Fruit fly (Drosophila melanogaster) whole organism, embryonic: ENCODE measurements around the gene cv-c.

Source experiments
- Aef1 ChIP-seq: fragments of 200-800 bp; sonication (Bioruptor generic); IDR thresholded peaks from 3 replicates; pipeline ENCODE4 v1.3.6; 2022; ENCODE audit warnings: missing biosample characterization, missing genetic modification characterization
- B-H1 ChIP-seq: fragments of 200-800 bp; sonication (Bioruptor generic); IDR thresholded peaks from 3 replicates; pipeline ENCODE4 v1.3.6; 2022; ENCODE audit warnings: missing biosample characterization, missing genetic modification characterization
- CG10274 ChIP-seq: fragments of 200-800 bp; sonication (Bioruptor generic); optimal IDR thresholded peaks from 3 replicates; lab custom pipeline; 2017; ENCODE audit warnings: missing biosample characterization, mild to moderate bottlenecking, missing genetic modification characterization
- CG10366 ChIP-seq: fragments of 200-800 bp; sonication (Bioruptor generic); IDR thresholded peaks from 2 replicates; pipeline ENCODE4 v1.3.6; 2022; ENCODE audit warnings: missing biosample characterization, missing genetic modification characterization
- CG10543 ChIP-seq: fragments of 200-800 bp; sonication (Bioruptor generic); optimal IDR thresholded peaks from 3 replicates; lab custom pipeline; 2017; ENCODE audit warnings: missing biosample characterization, mild to moderate bottlenecking, missing genetic modification characterization, moderate library complexity
- CG11723 ChIP-seq: fragments of 200-800 bp; sonication (Bioruptor generic); optimal IDR thresholded peaks from 2 replicates; lab custom pipeline; 2017; ENCODE audit warnings: missing biosample characterization, mild to moderate bottlenecking, missing genetic modification characterization
- CG1233 ChIP-seq: fragments of 200-800 bp; sonication (Bioruptor generic); optimal IDR thresholded peaks from 4 replicates; lab custom pipeline; 2018; ENCODE audit warnings: missing biosample characterization, mild to moderate bottlenecking, missing genetic modification characterization
- CG13123 ChIP-seq: fragments of 200-800 bp; sonication (Bioruptor generic); optimal IDR thresholded peaks from 2 replicates; lab custom pipeline; 2016; ENCODE audit warnings: missing biosample characterization, missing genetic modification characterization
- CG14667 ChIP-seq: fragments of 200-800 bp; sonication (Bioruptor generic); IDR thresholded peaks from 2 replicates; pipeline ENCODE4 v1.3.6; 2022; ENCODE audit warnings: missing biosample characterization, missing genetic modification characterization
- CG15479 ChIP-seq: fragments of 200-800 bp; sonication (Bioruptor generic); optimal IDR thresholded peaks from 3 replicates; lab custom pipeline; 2019; ENCODE audit warnings: missing biosample characterization, mild to moderate bottlenecking, missing genetic modification characterization, moderate library complexity
- CG16815 ChIP-seq: fragments of 200-800 bp; sonication (Bioruptor generic); optimal IDR thresholded peaks from 3 replicates; lab custom pipeline; 2017; ENCODE audit warnings: missing biosample characterization, mild to moderate bottlenecking, missing genetic modification characterization
- CG18764 ChIP-seq: fragments of 200-800 bp; sonication (Bioruptor generic); optimal IDR thresholded peaks from 3 replicates; lab custom pipeline; 2016; ENCODE audit warnings: missing biosample characterization, missing genetic modification characterization
- CG2202 ChIP-seq: fragments of 200-800 bp; sonication (Bioruptor generic); optimal IDR thresholded peaks from 2 replicates; lab custom pipeline; 2018; ENCODE audit warnings: missing biosample characterization, mild to moderate bottlenecking, missing genetic modification characterization
- CG2889 ChIP-seq: fragments of 200-800 bp; sonication (Bioruptor generic); IDR thresholded peaks from 3 replicates; pipeline ENCODE4 v1.3.6; 2022; ENCODE audit warnings: missing biosample characterization, missing genetic modification characterization
- CG34224 ChIP-seq: fragments of 200-800 bp; sonication (Bioruptor generic); IDR thresholded peaks from 3 replicates; pipeline ENCODE4 v1.3.6; 2022; ENCODE audit warnings: missing biosample characterization, missing genetic modification characterization; ENCODE audit not compliant: partially characterized antibody
- CG4404 ChIP-seq: fragments of 200-800 bp; sonication (Bioruptor generic); IDR thresholded peaks from 2 replicates; pipeline ENCODE4 v1.3.6; 2022; ENCODE audit warnings: missing biosample characterization, missing genetic modification characterization
- CG5245 ChIP-seq: fragments of 200-800 bp; sonication (Bioruptor generic); optimal IDR thresholded peaks from 3 replicates; lab custom pipeline; 2016; ENCODE audit warnings: missing biosample characterization, missing genetic modification characterization
- CG6175 ChIP-seq: fragments of 200-800 bp; sonication (Bioruptor generic); IDR thresholded peaks from 3 replicates; pipeline ENCODE4 v1.3.6; 2022; ENCODE audit warnings: missing biosample characterization, missing genetic modification characterization
- CG6683 ChIP-seq: fragments of 200-800 bp; sonication (Bioruptor generic); optimal IDR thresholded peaks from 2 replicates; lab custom pipeline; 2017; ENCODE audit warnings: missing biosample characterization, mild to moderate bottlenecking, missing genetic modification characterization, missing genetic modification reagents
- CG8281 ChIP-seq: fragments of 200-800 bp; sonication (Bioruptor generic); optimal IDR thresholded peaks from 2 replicates; lab custom pipeline; 2018; ENCODE audit warnings: missing biosample characterization, mild to moderate bottlenecking, missing genetic modification characterization, moderate library complexity
- CG9797 ChIP-seq: fragments of 200-800 bp; sonication (Bioruptor generic); optimal IDR thresholded peaks from 3 replicates; lab custom pipeline; 2018; ENCODE audit warnings: missing biosample characterization, mild to moderate bottlenecking, missing genetic modification characterization
- Camta ChIP-seq: fragments of 200-800 bp; sonication (Bioruptor generic); optimal IDR thresholded peaks from 2 replicates; lab custom pipeline; 2016; ENCODE audit warnings: missing biosample characterization, missing genetic modification characterization
- E2f2 ChIP-seq: fragments of 200-800 bp; sonication (Bioruptor generic); IDR thresholded peaks from 2 replicates; pipeline ENCODE4 v1.3.6; 2022; ENCODE audit warnings: missing biosample characterization, missing genetic modification characterization
- Fer1 ChIP-seq: fragments of 200-800 bp; sonication (Bioruptor generic); optimal IDR thresholded peaks from 2 replicates; lab custom pipeline; 2017; ENCODE audit warnings: missing biosample characterization, mild to moderate bottlenecking, missing genetic modification characterization
- Fer3 ChIP-seq: fragments of 200-800 bp; sonication (Bioruptor generic); optimal IDR thresholded peaks from 2 replicates; lab custom pipeline; 2018; ENCODE audit warnings: missing biosample characterization, mild to moderate bottlenecking, missing genetic modification characterization, moderate library complexity
- HLH3B ChIP-seq: fragments of 200-800 bp; sonication (Bioruptor generic); IDR thresholded peaks from 2 replicates; pipeline ENCODE4 v1.3.6; 2022; ENCODE audit warnings: missing biosample characterization, missing genetic modification characterization
- HmgD ChIP-seq: fragments of 200-800 bp; sonication (Bioruptor generic); optimal IDR thresholded peaks from 3 replicates; lab custom pipeline; 2016; ENCODE audit warnings: missing biosample characterization, missing genetic modification characterization
- Ptx1 ChIP-seq: fragments of 200-800 bp; sonication (Bioruptor generic); IDR thresholded peaks from 2 replicates; pipeline ENCODE4 v1.3.6; 2022; ENCODE audit warnings: missing biosample characterization, missing genetic modification characterization
- Sry-β ChIP-seq: fragments of 200-800 bp; sonication (Bioruptor generic); optimal IDR thresholded peaks from 2 replicates; lab custom pipeline; 2018; ENCODE audit warnings: missing biosample characterization, mild to moderate bottlenecking, missing genetic modification characterization, moderate library complexity
- Stat92E ChIP-seq, 3 experiments: fragments of >200 bp in 2 of 3; fragments of 200-800 bp in 1 of 3; sonication (Bioruptor generic) in 1 of 3; optimal IDR thresholded peaks; 2 replicates each; lab custom pipeline; 2017 to 2019; ENCODE audit warnings: missing biosample characterization in 3 of 3, missing genetic modification characterization in 3 of 3, mild to moderate bottlenecking in 1 of 3, moderate library complexity in 1 of 3
- Xrp1 ChIP-seq: fragments of 200-800 bp; sonication (Bioruptor generic); IDR thresholded peaks from 2 replicates; pipeline ENCODE4 v1.3.6; 2022; ENCODE audit warnings: missing biosample characterization, missing genetic modification characterization
- cas ChIP-seq: fragments of 200-800 bp; sonication (Bioruptor generic); IDR thresholded peaks from 2 replicates; pipeline ENCODE4 v1.3.6; 2022; ENCODE audit warnings: missing biosample characterization, missing genetic modification characterization
- corto ChIP-seq: fragments of 200-800 bp; sonication (Bioruptor generic); optimal IDR thresholded peaks from 2 replicates; lab custom pipeline; 2016; ENCODE audit warnings: missing biosample characterization, mild to moderate bottlenecking, missing genetic modification characterization, moderate library complexity
- crp ChIP-seq, 2 experiments: fragments of 200-800 bp; sonication (Bioruptor generic); optimal IDR thresholded peaks; 2 replicates in 1 of 2; 3 replicates in 1 of 2; lab custom pipeline; 2017; ENCODE audit warnings: missing biosample characterization in 2 of 2, missing genetic modification characterization in 2 of 2, mild to moderate bottlenecking in 1 of 2, moderate library complexity in 1 of 2
- da ChIP-seq: fragments of 200-800 bp; sonication (Bioruptor generic); optimal IDR thresholded peaks from 2 replicates; lab custom pipeline; 2016; ENCODE audit warnings: missing biosample characterization, missing genetic modification characterization
- dimm ChIP-seq: fragments of 200-800 bp; sonication (Bioruptor generic); IDR thresholded peaks from 2 replicates; pipeline ENCODE4 v1.3.6; 2022; ENCODE audit warnings: missing biosample characterization, missing genetic modification characterization
- her ChIP-seq: fragments of 200-800 bp; sonication (Bioruptor generic); optimal IDR thresholded peaks from 2 replicates; lab custom pipeline; 2016; ENCODE audit warnings: missing biosample characterization, missing genetic modification characterization
- kay ChIP-seq: fragments of 200-800 bp; sonication (Bioruptor generic); optimal IDR thresholded peaks from 2 replicates; lab custom pipeline; 2016; ENCODE audit warnings: missing biosample characterization, missing genetic modification characterization
- klu ChIP-seq: fragments of 200-800 bp; sonication (Bioruptor generic); IDR thresholded peaks from 2 replicates; pipeline ENCODE4 v1.3.6; 2022; ENCODE audit warnings: missing biosample characterization, missing genetic modification characterization
- lab ChIP-seq: fragments of 200-800 bp; sonication (Bioruptor generic); optimal IDR thresholded peaks from 3 replicates; lab custom pipeline; 2017; ENCODE audit warnings: missing biosample characterization, missing genetic modification characterization, mild to moderate bottlenecking, moderate library complexity, missing genetic modification reagents
- luna ChIP-seq: fragments of 200-800 bp; sonication (Bioruptor generic); optimal IDR thresholded peaks from 2 replicates; lab custom pipeline; 2016; ENCODE audit warnings: missing biosample characterization, missing genetic modification characterization
- nerfin-1 ChIP-seq: fragments of 200-800 bp; sonication (Bioruptor generic); optimal IDR thresholded peaks from 3 replicates; lab custom pipeline; 2019; ENCODE audit warnings: missing biosample characterization, mild to moderate bottlenecking, missing genetic modification characterization, moderate library complexity
- otp ChIP-seq: fragments of 200-800 bp; sonication (Bioruptor generic); IDR thresholded peaks from 3 replicates; pipeline ENCODE4, ENCODE4 v1.3.6; 2022; ENCODE audit warnings: missing biosample characterization, missing genetic modification characterization
- run ChIP-seq: fragments of 200-800 bp; sonication (Bioruptor generic); optimal IDR thresholded peaks from 3 replicates; lab custom pipeline; 2018; ENCODE audit warnings: missing biosample characterization, mild to moderate bottlenecking, missing genetic modification characterization
- salm ChIP-seq: fragments of 200-800 bp; sonication (Bioruptor generic); optimal IDR thresholded peaks from 2 replicates; lab custom pipeline; 2018; ENCODE audit warnings: missing biosample characterization, mild to moderate bottlenecking, missing genetic modification characterization
- scrt ChIP-seq: fragments of 200-800 bp; sonication (Bioruptor generic); optimal IDR thresholded peaks from 2 replicates; lab custom pipeline; 2018; ENCODE audit warnings: missing biosample characterization, mild to moderate bottlenecking, missing genetic modification characterization, moderate library complexity
- shn ChIP-seq: fragments of 200-800 bp; sonication (Bioruptor generic); optimal IDR thresholded peaks from 3 replicates; lab custom pipeline; 2016; ENCODE audit warnings: missing biosample characterization, missing genetic modification characterization
- tgo ChIP-seq: fragments of 200-800 bp; sonication (Bioruptor generic); IDR thresholded peaks from 3 replicates; pipeline ENCODE4 v1.3.6; 2022; ENCODE audit warnings: missing biosample characterization, missing genetic modification characterization
- ttk ChIP-seq: fragments of 200-800 bp; sonication (Bioruptor generic); IDR thresholded peaks from 2 replicates; pipeline ENCODE4 v2.1.2; 2022; ENCODE audit warnings: missing biosample characterization, missing genetic modification characterization
- tx ChIP-seq: fragments of 200-800 bp; sonication (Bioruptor generic); optimal IDR thresholded peaks from 2 replicates; lab custom pipeline; 2016; ENCODE audit warnings: missing biosample characterization, missing genetic modification characterization

cv-c gene

dm6 chr3R:14476273-14476672, 5.2 kb downstream of the cv-c start (continued):
- TF ChIP-seq CG5245 (peak; percentile 46), kay (GFP tag; lab: Kevin White, UChicago) (peak; percentile 3), CG4404 (GFP tag; lab: Robert Waterston, UW) (peak; percentile 39), cas (GFP tag; lab: Robert Waterston, UW) (no peak), lab (peak; percentile 85), Fer1 (GFP tag; lab: Kevin White, UChicago) (peak; percentile 78), nerfin-1 (tag; lab: Kevin White, UChicago) (peak; percentile 4), corto (no peak), scrt (GFP tag; lab: Kevin White, UChicago) (peak; percentile 51), shn (peak; percentile 53), Fer3 (tag; lab: Kevin White, UChicago) (peak; percentile 71), CG11723 (GFP tag; lab: Kevin White, UChicago) (no peak), Sry-β (GFP tag; lab: Kevin White, UChicago) (no peak), CG2202 (tag; lab: Kevin White, UChicago) (no peak), dimm (GFP tag; lab: Robert Waterston, UW) (peak; percentile 55), B-H1 (GFP tag; lab: Robert Waterston, UW) (peak; percentile 78), E2f2 (peak; percentile 56), HLH3B (GFP tag; lab: Robert Waterston, UW) (peak; percentile 87), HmgD (peak; percentile 70), CG2889 (GFP tag; lab: Robert Waterston, UW) (peak; percentile 41; the same call in 1 of the 3 replicates), CG8281 (tag; lab: Kevin White, UChicago) (peak; percentile 24), Ptx1 (GFP tag; lab: Robert Waterston, UW) (peak; percentile 88), Camta (GFP tag; lab: Kevin White, UChicago) (peak; percentile 34), CG6175 (GFP tag; lab: Robert Waterston, UW) (no peak), CG13123 (GFP tag; lab: Kevin White, UChicago) (no peak), CG10366 (peak; percentile 67), CG15479 (GFP tag; lab: Kevin White, UChicago) (no peak), crp (GFP tag; optimal IDR thresholded peaks at IDR 0.05; lab: Kevin White, UChicago) (no peak), CG16815 (GFP tag; lab: Kevin White, UChicago) (no peak), CG34224 (GFP tag; lab: Robert Waterston, UW) (no peak), run (tag; lab: Kevin White, UChicago) (peak; percentile 8), Aef1 (GFP tag; lab: Robert Waterston, UW) (peak; percentile 79), CG1233 (peak; percentile 53), da (GFP tag; lab: Kevin White, UChicago) (no peak), Stat92E (GFP tag; optimal IDR thresholded peaks at IDR 0.05; lab: Kevin White, UChicago) (no peak), CG9797 (GFP tag; lab: Kevin White, UChicago) (no peak), tx (GFP tag; lab: Kevin White, UChicago) (peak; percentile 43), CG6683 (GFP tag; lab: Kevin White, UChicago) (no peak), CG10274 (GFP tag; lab: Kevin White, UChicago) (peak; percentile 19), CG14667 (GFP tag; lab: Robert Waterston, UW) (peak; percentile 70), otp (peak; percentile 58; the same call in 1 of the 3 replicates), klu (GFP tag; lab: Robert Waterston, UW) (peak; percentile 33; the same call in 1 of the 2 replicates), CG10543 (GFP tag; lab: Kevin White, UChicago) (peak; percentile 6), salm (tag; lab: Kevin White, UChicago) (peak; percentile 19), Xrp1 (GFP tag; lab: Robert Waterston, UW) (peak; percentile 72; the same call in 1 of the 2 replicates), CG18764 (GFP tag; lab: Kevin White, UChicago) (peak; percentile 32), ttk (peak; percentile 69), luna (GFP tag; lab: Kevin White, UChicago) (no peak), her (peak; percentile 61), tgo (GFP tag; lab: Robert Waterston, UW) (peak; percentile 81)
